Worm (Caenorhabditis elegans): ENCODE measurements around the gene Y51H4A.938.
"Not testable (repeated sequence)": the region's sequence is repeated elsewhere in the genome, so short reads cannot be mapped to it uniquely, and the experiment has no call there.

Gene Y51H4A.938

DNA sequence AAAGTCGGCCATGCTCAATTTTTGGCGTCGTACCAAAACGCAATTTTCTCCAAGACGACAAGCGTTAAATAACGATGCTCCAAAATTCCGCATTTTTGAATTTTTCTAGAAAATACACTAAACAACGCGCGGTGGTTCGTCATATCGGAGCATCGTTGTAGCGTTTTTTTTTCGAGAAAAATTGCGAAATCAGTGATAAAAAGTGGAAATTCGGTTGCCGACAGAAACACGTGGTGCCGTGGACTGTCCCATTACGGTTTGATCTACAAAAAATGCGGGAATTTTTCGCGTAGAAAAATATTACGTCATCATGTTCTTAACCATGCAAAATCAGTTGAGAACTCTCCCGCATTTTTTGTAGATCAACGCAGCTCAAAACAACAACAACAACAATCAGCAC lies 11.9 kb downstream of the Y51H4A.938 start:
- no peak for TF ChIP-seq him-1 (tag; optimal IDR thresholded peaks at IDR 0.05)
- no peak for TF ChIP-seq dao-5 (tag; optimal IDR thresholded peaks at IDR 0.05)
- TF ChIP-seq W03F9.2 (tag; optimal IDR thresholded peaks at IDR 0.05), result no peak

- TF ChIP-seq W03F9.2 (tag; optimal IDR thresholded peaks at IDR 0.05) (no peak), him-1 (tag; optimal IDR thresholded peaks at IDR 0.05) (no peak), dao-5 (tag; optimal IDR thresholded peaks at IDR 0.05) (no peak)
Observed at ce11 chrIV:16494007-16494406, 13.0 kb downstream of the Y51H4A.938 start.

ce11 chrIV:16496491-16496890 lies 15.5 kb downstream of the Y51H4A.938 start:
- TF ChIP-seq W03F9.2 (tag; optimal IDR thresholded peaks at IDR 0.05) (no peak), him-1 (tag; optimal IDR thresholded peaks at IDR 0.05) (no peak), dao-5 (tag; optimal IDR thresholded peaks at IDR 0.05) (no peak)

- TF ChIP-seq W03F9.2 (tag; optimal IDR thresholded peaks at IDR 0.05) (no peak), him-1 (tag; optimal IDR thresholded peaks at IDR 0.05) (peak; percentile 24), dao-5 (tag; optimal IDR thresholded peaks at IDR 0.05) (no peak)
Observed at ce11 chrIV:16498031-16498442, 17.0 kb downstream of the Y51H4A.938 start.

ce11 chrIV:16501855-16502254 lies 20.9 kb downstream of the Y51H4A.938 start:
- no peak for TF ChIP-seq W03F9.2 (tag; optimal IDR thresholded peaks at IDR 0.05)
- TF ChIP-seq him-1 (tag; optimal IDR thresholded peaks at IDR 0.05), result peak; percentile 61

- TF ChIP-seq him-1 (tag; optimal IDR thresholded peaks at IDR 0.05) (no peak), dao-5 (tag; optimal IDR thresholded peaks at IDR 0.05) (no peak), W03F9.2 (tag; optimal IDR thresholded peaks at IDR 0.05) (no peak)
Observed at ce11 chrIV:16502387-16502786, 21.4 kb downstream of the Y51H4A.938 start.

ce11 chrIV:16503049-16503448 lies 22.1 kb downstream of the Y51H4A.938 start:
- TF ChIP-seq him-1 (tag; optimal IDR thresholded peaks at IDR 0.05) (no peak), dao-5 (tag; optimal IDR thresholded peaks at IDR 0.05) (no peak), W03F9.2 (tag; optimal IDR thresholded peaks at IDR 0.05) (no peak)

DNA sequence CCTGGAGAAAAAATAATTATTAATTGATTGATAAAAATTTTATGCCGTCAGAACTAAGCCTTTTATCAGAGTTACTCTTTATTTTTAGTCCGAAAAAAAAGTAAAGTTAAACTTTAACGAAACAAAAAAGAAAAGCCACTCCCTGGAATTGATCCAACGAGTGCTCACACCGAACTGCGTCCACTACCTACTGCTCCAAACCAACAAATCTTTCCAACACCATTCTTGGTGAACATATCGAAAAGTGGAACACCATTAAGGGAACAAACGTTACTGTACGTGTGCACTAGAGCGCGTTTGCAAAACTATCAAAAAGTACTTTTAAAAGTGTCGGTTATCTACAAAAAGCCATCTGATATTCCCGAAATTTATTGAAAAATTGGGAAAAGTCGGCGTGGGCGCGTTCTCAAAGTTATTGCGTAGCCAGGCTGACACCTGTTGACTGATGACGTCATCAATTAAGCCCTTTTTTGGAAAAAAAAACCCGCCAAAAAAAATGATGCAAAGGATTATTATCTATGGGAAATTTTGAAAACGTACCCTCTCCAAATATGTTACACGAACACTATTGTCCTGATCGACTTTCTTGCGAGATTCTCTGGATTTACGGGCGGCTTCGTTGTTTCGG lies 22.7 kb downstream of the Y51H4A.938 start:
- no peak for TF ChIP-seq W03F9.2 (tag; optimal IDR thresholded peaks at IDR 0.05)
- peak; percentile 1 for TF ChIP-seq dao-5 (tag; optimal IDR thresholded peaks at IDR 0.05)
- TF ChIP-seq him-1 (tag; optimal IDR thresholded peaks at IDR 0.05), result no peak

DNA sequence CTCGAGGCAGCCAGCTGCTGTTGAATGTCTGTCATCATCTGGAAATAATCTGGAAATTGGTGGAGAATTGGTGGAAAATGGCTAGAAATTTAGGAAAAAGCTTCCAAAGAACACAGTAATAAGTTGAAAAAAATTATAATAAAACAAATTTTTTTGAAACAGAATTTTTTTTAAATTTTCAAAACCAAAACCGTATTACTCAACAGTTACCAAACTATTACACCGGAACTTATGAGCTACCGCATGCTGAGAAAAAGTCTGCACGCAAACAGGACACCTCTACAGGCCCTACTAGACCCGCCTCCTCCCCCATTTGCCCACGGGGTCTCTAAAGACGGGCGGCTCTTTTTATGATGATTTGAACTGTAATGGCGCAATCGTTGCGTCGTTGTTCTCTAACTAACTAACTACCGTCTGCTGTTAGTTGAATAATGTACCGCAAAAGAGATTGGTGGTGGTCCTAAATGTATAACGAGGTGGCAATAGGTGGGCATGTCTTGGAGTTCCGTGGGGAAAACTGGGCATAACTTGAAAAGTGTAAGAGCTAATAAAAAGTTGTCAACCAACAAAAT lies 24.7 kb downstream of the Y51H4A.938 start, which contains the start of gene zip-7:
Gene zip-7 (minus strand): TSS at position 51 of the 572 bp plus-strand sequence.
- TF ChIP-seq dao-5 (tag; optimal IDR thresholded peaks at IDR 0.05) (no peak), him-1 (tag; optimal IDR thresholded peaks at IDR 0.05) (no peak), W03F9.2 (tag; optimal IDR thresholded peaks at IDR 0.05) (no peak)

DNA sequence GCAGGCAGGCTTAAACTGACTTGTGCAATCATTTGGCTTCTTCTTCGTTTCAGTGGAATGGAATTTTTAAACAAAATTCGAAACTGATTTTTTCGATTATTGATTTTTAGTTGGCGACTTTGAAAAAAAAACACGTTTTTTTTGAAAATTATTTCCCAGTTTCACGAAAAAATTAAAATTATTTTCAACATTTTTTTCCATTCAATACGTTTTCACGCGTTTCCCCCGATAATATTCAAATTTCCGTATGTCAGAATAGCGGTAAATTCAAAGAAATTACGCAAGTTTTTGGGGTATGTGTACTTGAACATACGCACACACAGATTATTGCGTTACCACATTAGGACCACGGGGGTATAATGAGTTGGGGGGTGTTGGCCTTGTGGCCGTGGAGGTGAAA lies 26.1 kb downstream of the Y51H4A.938 start, which contains the start of gene Y51H4A.935:
Gene Y51H4A.935 (minus strand): TSS at position 101 of the 400 bp plus-strand sequence.
- TF ChIP-seq him-1, dao-5, W03F9.2 (tag; optimal IDR thresholded peaks at IDR 0.05): not testable (repeated sequence)

DNA sequence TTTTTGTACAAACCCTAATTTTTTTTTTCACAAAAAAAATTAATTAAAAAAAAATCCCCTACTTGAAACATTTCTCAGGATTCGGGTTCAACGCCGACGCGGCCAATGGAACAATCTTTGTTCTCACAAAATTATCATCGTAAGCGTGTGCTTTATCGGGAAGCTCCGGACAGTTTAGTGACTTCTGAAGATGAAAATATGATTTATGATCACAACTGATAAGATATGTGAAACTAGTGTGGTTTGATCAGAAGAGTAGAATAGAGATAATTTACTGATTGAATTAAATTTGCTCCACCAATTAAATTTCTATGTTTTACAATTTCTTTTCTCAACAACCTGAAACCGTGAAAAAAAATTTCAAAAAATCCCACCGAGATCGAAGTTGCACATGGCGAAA lies 44.0 kb downstream of the Y51H4A.938 start:
- TF ChIP-seq dao-5 (tag; optimal IDR thresholded peaks at IDR 0.05) (no peak), him-1 (tag; optimal IDR thresholded peaks at IDR 0.05) (no peak), W03F9.2 (tag; optimal IDR thresholded peaks at IDR 0.05) (no peak)

ce11 chrIV:16526038-16526437 lies 45.0 kb downstream of the Y51H4A.938 start, which contains the start of gene Y51H4A.5:
TSS of gene Y51H4A.5 (minus strand) at chrIV:16526138.
- TF ChIP-seq him-1 (tag; optimal IDR thresholded peaks at IDR 0.05), result no peak
- TF ChIP-seq dao-5 (tag; optimal IDR thresholded peaks at IDR 0.05), result no peak
- no peak for TF ChIP-seq W03F9.2 (tag; optimal IDR thresholded peaks at IDR 0.05)

- TF ChIP-seq him-1 (tag; optimal IDR thresholded peaks at IDR 0.05), result no peak
- no peak for TF ChIP-seq W03F9.2 (tag; optimal IDR thresholded peaks at IDR 0.05)
- no peak for TF ChIP-seq dao-5 (tag; optimal IDR thresholded peaks at IDR 0.05)
Observed at ce11 chrIV:16528375-16528774, 47.4 kb downstream of the Y51H4A.938 start, which contains the start of gene Y51H4A.937. TSS of gene Y51H4A.937 (plus strand) at chrIV:16528675.
